Worm (Caenorhabditis elegans): ENCODE results near the gene srt-8.

Gene srt-8

ce11 chrV:3086260-3086659 is at the start of gene srt-8:
TSS of gene srt-8 (plus strand) at chrV:3086560.
- TF ChIP-seq R02D3.7 (tag; optimal IDR thresholded peaks at IDR 0.05) (no peak), nhr-11 (tag; optimal IDR thresholded peaks at IDR 0.05) (no peak), aly-2 (tag; optimal IDR thresholded peaks at IDR 0.05) (no peak), nhr-12 (tag; optimal IDR thresholded peaks at IDR 0.05) (no peak), gmeb-1 (tag; optimal IDR thresholded peaks at IDR 0.05) (no peak), nhr-237 (tag; optimal IDR thresholded peaks at IDR 0.05) (no peak), lin-13 (GFP tag; optimal IDR thresholded peaks at IDR 0.05) (no peak), mbf-1 (tag; optimal IDR thresholded peaks at IDR 0.05) (no peak)

- no peak for TF ChIP-seq unc-55 (GFP tag; optimal IDR thresholded peaks at IDR 0.05)
- no peak for TF ChIP-seq crh-2 (tag; optimal IDR thresholded peaks at IDR 0.05)
- TF ChIP-seq ceh-82 (tag; optimal IDR thresholded peaks at IDR 0.05): no peak
- TF ChIP-seq unc-62 (GFP tag; optimal IDR thresholded peaks at IDR 0.05): no peak
Measured at ce11 chrV:3038058-3038457, 48.3 kb upstream of the srt-8 start.

- no peak for TF ChIP-seq unc-39 (tag; optimal IDR thresholded peaks at IDR 0.05)
- no peak for TF ChIP-seq alr-1 (tag; optimal IDR thresholded peaks at IDR 0.05)
- no peak for TF ChIP-seq gmeb-1 (tag; optimal IDR thresholded peaks at IDR 0.05)
- TF ChIP-seq ztf-11 (tag; optimal IDR thresholded peaks at IDR 0.05): no peak
- no peak for TF ChIP-seq aly-2 (tag; optimal IDR thresholded peaks at IDR 0.05)
- no peak for TF ChIP-seq C34F6.9 (tag; optimal IDR thresholded peaks at IDR 0.05)
- no peak for TF ChIP-seq mab-5 (tag; optimal IDR thresholded peaks at IDR 0.05)
- TF ChIP-seq fos-1 (tag; optimal IDR thresholded peaks at IDR 0.05): no peak
- no peak for TF ChIP-seq nhr-21 (tag; optimal IDR thresholded peaks at IDR 0.05)
- TF ChIP-seq sem-4 (tag; optimal IDR thresholded peaks at IDR 0.05): no peak
- TF ChIP-seq nhr-25 (tag; optimal IDR thresholded peaks at IDR 0.05): no peak
Measured at ce11 chrV:3039282-3039681, 47.1 kb upstream of the srt-8 start, which contains the start of gene chpf-2. TSS of gene chpf-2 (minus strand) at chrV:3039382.

- TF ChIP-seq ztf-11 (tag; optimal IDR thresholded peaks at IDR 0.05) (no peak), ceh-82 (tag; optimal IDR thresholded peaks at IDR 0.05) (no peak), nhr-10 (tag; optimal IDR thresholded peaks at IDR 0.05) (no peak), egl-27 (tag; optimal IDR thresholded peaks at IDR 0.05) (no peak)
Measured at ce11 chrV:3040930-3041329, 45.4 kb upstream of the srt-8 start.

ce11 chrV:3044837-3045236 is 41.5 kb upstream of the srt-8 start, which contains the start of gene F59D6.1:
TSS of gene F59D6.1 (plus strand) at chrV:3045137.
- TF ChIP-seq skn-1 (tag; optimal IDR thresholded peaks at IDR 0.05) (no peak), blmp-1 (tag; optimal IDR thresholded peaks at IDR 0.05; ENCODE audit: insufficient read depth) (no peak), nhr-129 (tag; optimal IDR thresholded peaks at IDR 0.05) (no peak), alr-1 (tag; optimal IDR thresholded peaks at IDR 0.05) (no peak), mbf-1 (tag; optimal IDR thresholded peaks at IDR 0.05) (no peak), gmeb-1 (tag; optimal IDR thresholded peaks at IDR 0.05) (no peak), egl-27 (tag; optimal IDR thresholded peaks at IDR 0.05) (no peak), nhr-21 (tag; optimal IDR thresholded peaks at IDR 0.05) (no peak), mab-5 (tag; optimal IDR thresholded peaks at IDR 0.05) (no peak), ceh-82 (tag; optimal IDR thresholded peaks at IDR 0.05) (no peak), F13H6.1 (tag; optimal IDR thresholded peaks at IDR 0.05) (no peak), R02D3.7 (tag; optimal IDR thresholded peaks at IDR 0.05) (no peak), C34F6.9 (tag; optimal IDR thresholded peaks at IDR 0.05) (no peak), lin-39 (tag; optimal IDR thresholded peaks at IDR 0.05) (no peak), sem-4 (tag; optimal IDR thresholded peaks at IDR 0.05) (no peak)

- TF ChIP-seq mab-5 (tag; optimal IDR thresholded peaks at IDR 0.05) (no peak), gmeb-1 (tag; optimal IDR thresholded peaks at IDR 0.05) (no peak), sma-3 (GFP tag; optimal IDR thresholded peaks at IDR 0.05) (no peak), ceh-82 (tag; optimal IDR thresholded peaks at IDR 0.05) (no peak), ztf-4 (tag; optimal IDR thresholded peaks at IDR 0.05) (no peak), nhr-77 (tag; optimal IDR thresholded peaks at IDR 0.05) (no peak), ztf-1 (GFP tag; conservative IDR thresholded peaks at IDR 0.05) (no peak), egl-27 (tag; optimal IDR thresholded peaks at IDR 0.05) (no peak), nhr-25 (tag; optimal IDR thresholded peaks at IDR 0.05) (no peak), mdl-1 (tag; optimal IDR thresholded peaks at IDR 0.05) (no peak), nhr-12 (tag; optimal IDR thresholded peaks at IDR 0.05) (no peak), lin-39 (tag; optimal IDR thresholded peaks at IDR 0.05) (no peak), crh-2 (tag; optimal IDR thresholded peaks at IDR 0.05) (no peak), dmd-4 (tag; optimal IDR thresholded peaks at IDR 0.05) (no peak), F13H6.1 (tag; optimal IDR thresholded peaks at IDR 0.05) (no peak), unc-39 (tag; optimal IDR thresholded peaks at IDR 0.05) (no peak)
Measured at ce11 chrV:3046364-3046763, 40.0 kb upstream of the srt-8 start.

Measured in whole organism, L2 larva.